Worm (Caenorhabditis elegans) whole organism, young adult: ENCODE results near the gene B0034.7.

Experiments used
- D2030.7 ChIP-seq: fragments of 200-800 bp; sonication (Bioruptor generic); IDR thresholded peaks from 2 replicates; pipeline ENCODE4 v1.3.6; 2022; ENCODE audit warnings: missing genetic modification reagents, missing genetic modification characterization, missing compliant biosample characterization
- F23B12.7 ChIP-seq: sonication (generic microtip); optimal IDR thresholded peaks from 2 replicates; lab custom pipeline; 2017; ENCODE audit warnings: missing genetic modification characterization, mild to moderate bottlenecking, missing compliant biosample characterization, antibody characterized with exemption, moderate library complexity; ENCODE audit not compliant: insufficient read depth
- F33H1.4 ChIP-seq: fragments of 200-800 bp; sonication (Bioruptor generic); IDR thresholded peaks from 2 replicates; pipeline ENCODE4 v1.3.6; 2022; ENCODE audit warnings: missing genetic modification reagents, missing genetic modification characterization, missing compliant biosample characterization
- F49E8.2 ChIP-seq: sonication (generic microtip); optimal IDR thresholded peaks from 3 replicates; lab custom pipeline; 2017; ENCODE audit warnings: missing genetic modification characterization, mild to moderate bottlenecking, missing compliant biosample characterization, antibody characterized with exemption, moderate library complexity; ENCODE audit not compliant: insufficient read depth
- F52B5.7 ChIP-seq: sonication (generic microtip); optimal IDR thresholded peaks from 2 replicates; lab custom pipeline; 2016; ENCODE audit warnings: mild to moderate bottlenecking, missing genetic modification characterization, missing compliant biosample characterization
- F57A8.1 ChIP-seq: fragments of 200-800 bp; sonication (Bioruptor generic); optimal IDR thresholded peaks from 2 replicates; lab custom pipeline; 2018; ENCODE audit warnings: mild to moderate bottlenecking, missing genetic modification characterization, moderate library complexity, missing compliant biosample characterization
- K12H6.12 ChIP-seq: fragments of 200-800 bp; sonication (Bioruptor generic); optimal IDR thresholded peaks from 2 replicates; lab custom pipeline; 2018; ENCODE audit warnings: mild to moderate bottlenecking, missing genetic modification characterization, missing compliant biosample characterization
- Y67H2A.10 ChIP-seq: fragments of 200-800 bp; sonication (Bioruptor generic); conservative IDR thresholded peaks from 2 replicates; pipeline ENCODE4 v1.3.6; 2022; ENCODE audit warnings: missing genetic modification reagents, missing genetic modification characterization, missing compliant biosample characterization
- akir-1 ChIP-seq: fragments of 200-800 bp; sonication (Bioruptor generic); optimal IDR thresholded peaks from 2 replicates; lab custom pipeline; 2018; ENCODE audit warnings: mild to moderate bottlenecking, missing genetic modification characterization, moderate library complexity, missing compliant biosample characterization
- ama-1 ChIP-seq, 3 experiments: fragments of 150-350 bp in 1 of 3; sonication (generic microtip) in 2 of 3; optimal IDR thresholded peaks; 2 replicates each; lab custom pipeline; 2014 to 2018; ENCODE audit warnings: missing biosample characterization in 2 of 3, missing genetic modification characterization in 2 of 3, missing genetic modification reagents in 2 of 3
- aptf-2 ChIP-seq: fragments of 200-800 bp; sonication (Bioruptor generic); conservative IDR thresholded peaks from 2 replicates; pipeline ENCODE4 v1.3.6; 2022; ENCODE audit warnings: missing genetic modification reagents, missing genetic modification characterization, missing compliant biosample characterization
- attf-6 ChIP-seq: fragments of 200-800 bp; sonication (Bioruptor generic); IDR thresholded peaks from 2 replicates; pipeline ENCODE4 v1.3.6; 2022; ENCODE audit warnings: missing genetic modification reagents, missing genetic modification characterization, missing compliant biosample characterization
- cebp-1 ChIP-seq, 2 experiments: fragments of 200-800 bp in 1 of 2; sonication (Bioruptor generic) in 1 of 2; sonication (generic microtip) in 1 of 2; IDR thresholded peaks in 1 of 2; optimal IDR thresholded peaks in 1 of 2; 2 replicates each; pipeline versions ENCODE4 v1.3.6 to Lab custom; 2017 to 2022; ENCODE audit warnings: missing compliant biosample characterization in 2 of 2, missing genetic modification characterization in 2 of 2, mild to moderate bottlenecking in 1 of 2, missing genetic modification reagents in 1 of 2, moderate library complexity in 1 of 2
- cebp-2 ChIP-seq: fragments of 200-800 bp; sonication (Bioruptor generic); IDR thresholded peaks from 2 replicates; pipeline ENCODE4 v1.3.6; 2022; ENCODE audit warnings: missing genetic modification characterization, missing compliant biosample characterization
- ceh-27 ChIP-seq: fragments of 200-800 bp; sonication (Bioruptor generic); optimal IDR thresholded peaks from 2 replicates; lab custom pipeline; 2018; ENCODE audit warnings: mild to moderate bottlenecking, missing genetic modification characterization, moderate library complexity, missing compliant biosample characterization
- chd-7 ChIP-seq: sonication (generic microtip); optimal IDR thresholded peaks from 2 replicates; lab custom pipeline; 2016; ENCODE audit warnings: mild to moderate bottlenecking, missing genetic modification characterization, moderate library complexity, missing compliant biosample characterization
- dox-1 ChIP-seq: fragments of 200-800 bp; sonication (Bioruptor generic); IDR thresholded peaks from 2 replicates; pipeline ENCODE4 v1.3.6; 2022; ENCODE audit warnings: missing genetic modification reagents, missing genetic modification characterization, missing compliant biosample characterization
- fkh-3 ChIP-seq: sonication (generic microtip); optimal IDR thresholded peaks from 2 replicates; lab custom pipeline; 2016; ENCODE audit warnings: mild to moderate bottlenecking, missing genetic modification characterization, missing compliant biosample characterization
- gei-17 ChIP-seq: fragments of 200-800 bp; sonication (Bioruptor generic); optimal IDR thresholded peaks from 2 replicates; lab custom pipeline; 2018; ENCODE audit warnings: mild to moderate bottlenecking, missing genetic modification characterization, missing compliant biosample characterization
- him-1 ChIP-seq: sonication (generic microtip); optimal IDR thresholded peaks from 2 replicates; lab custom pipeline; 2016; ENCODE audit warnings: missing genotype, missing genetic modification reagents, missing genetic modification characterization, missing compliant biosample characterization
- hlh-26 ChIP-seq: fragments of 200-800 bp; sonication (Bioruptor generic); conservative IDR thresholded peaks from 2 replicates; pipeline ENCODE4 v1.3.6; 2022; ENCODE audit warnings: missing genetic modification reagents, missing genetic modification characterization, missing compliant biosample characterization
- hmg-1.2 ChIP-seq: fragments of 200-800 bp; sonication (Bioruptor generic); IDR thresholded peaks from 2 replicates; pipeline ENCODE4 v1.3.6; 2022; ENCODE audit warnings: missing genetic modification reagents, missing genetic modification characterization, missing compliant biosample characterization
- hsf-1 ChIP-seq: fragments of 200-800 bp; sonication (Bioruptor generic); IDR thresholded peaks from 2 replicates; pipeline ENCODE4 v1.3.6; 2022; ENCODE audit warnings: missing genetic modification reagents, missing genetic modification characterization, missing compliant biosample characterization
- let-607 ChIP-seq, 2 experiments: fragments of 200-800 bp in 1 of 2; sonication (Bioruptor generic) in 1 of 2; sonication (generic microtip) in 1 of 2; optimal IDR thresholded peaks; 2 replicates each; lab custom pipeline; 2016 to 2018; ENCODE audit warnings: mild to moderate bottlenecking in 2 of 2, missing compliant biosample characterization in 2 of 2, missing genetic modification characterization in 2 of 2, moderate library complexity in 2 of 2, missing genotype in 1 of 2
- lsy-27 ChIP-seq: sonication (generic microtip); optimal IDR thresholded peaks from 2 replicates; lab custom pipeline; 2017; ENCODE audit warnings: missing genetic modification characterization, mild to moderate bottlenecking, missing compliant biosample characterization, antibody characterized with exemption, missing genotype, borderline replicate concordance; ENCODE audit not compliant: insufficient read depth
- madf-6 ChIP-seq: fragments of 200-800 bp; sonication (Bioruptor generic); IDR thresholded peaks from 2 replicates; pipeline ENCODE4 v1.3.6; 2022; ENCODE audit warnings: missing genetic modification reagents, missing genetic modification characterization, missing compliant biosample characterization
- nhr-27 ChIP-seq: fragments of 200-800 bp; sonication (Bioruptor generic); optimal IDR thresholded peaks from 2 replicates; lab custom pipeline; 2018; ENCODE audit warnings: mild to moderate bottlenecking, missing genetic modification characterization, moderate library complexity, missing compliant biosample characterization
- pha-4 ChIP-seq: fragments of 150-350 bp; sonication (generic microtip); optimal IDR thresholded peaks from 2 replicates; lab custom pipeline; 2014; ENCODE audit warnings: missing biosample characterization, missing genetic modification reagents, missing genetic modification characterization
- rec-8 ChIP-seq, 2 experiments: sonication (generic microtip); optimal IDR thresholded peaks; 2 replicates each; lab custom pipeline; 2016; ENCODE audit warnings: mild to moderate bottlenecking in 2 of 2, missing genetic modification characterization in 2 of 2, missing genetic modification reagents in 2 of 2, missing genotype in 2 of 2, missing biosample characterization in 1 of 2, missing compliant biosample characterization in 1 of 2, moderate library complexity in 1 of 2
- tbx-9 ChIP-seq: sonication (generic microtip); optimal IDR thresholded peaks from 2 replicates; lab custom pipeline; 2016; ENCODE audit warnings: borderline replicate concordance, missing genetic modification characterization, inconsistent platforms, missing compliant biosample characterization
- unc-130 ChIP-seq: sonication (generic microtip); optimal IDR thresholded peaks from 2 replicates; lab custom pipeline; 2016; ENCODE audit warnings: missing genetic modification reagents, missing genetic modification characterization, missing compliant biosample characterization
- ztf-18 ChIP-seq: sonication (generic microtip); optimal IDR thresholded peaks from 2 replicates; lab custom pipeline; 2016; ENCODE audit warnings: missing genotype, mild to moderate bottlenecking, missing genetic modification characterization, missing compliant biosample characterization
- ztf-25 ChIP-seq: fragments of 200-800 bp; sonication (Bioruptor generic); IDR thresholded peaks from 2 replicates; pipeline ENCODE4 v1.3.6; 2022; ENCODE audit warnings: missing genetic modification reagents, missing genetic modification characterization, missing compliant biosample characterization
- ztf-26 ChIP-seq: sonication (generic microtip); optimal IDR thresholded peaks from 2 replicates; lab custom pipeline; 2017; ENCODE audit warnings: missing genetic modification characterization, missing compliant biosample characterization
- ztf-6 ChIP-seq: fragments of 200-800 bp; sonication (Bioruptor generic); IDR thresholded peaks from 2 replicates; pipeline ENCODE4 v1.3.6; 2022; ENCODE audit warnings: missing genetic modification reagents, missing genetic modification characterization, missing compliant biosample characterization

The B0034.7 gene

ce11 chrII:5996066-5996465 lies 34.6 kb downstream of the B0034.7 start, which contains the start of gene ins-4:
Gene ins-4, plus strand, starts transcription at chrII:5996366.
- no peak for TF ChIP-seq hlh-26
- TF ChIP-seq ztf-26 (tag; lab: Kevin White, UChicago): no peak
- no peak for TF ChIP-seq F57A8.1 (GFP tag; lab: Kevin White, UChicago)
- TF ChIP-seq ceh-27: no peak
- TF ChIP-seq hsf-1 (GFP tag; lab: Robert Waterston, UW): no peak
- TF ChIP-seq let-607 (tag; optimal IDR thresholded peaks at IDR 0.05; lab: Kevin White, UChicago): no peak
- TF ChIP-seq ztf-25 (GFP tag; lab: Robert Waterston, UW): no peak
- no peak for TF ChIP-seq ama-1 (optimal IDR thresholded peaks at IDR 0.05; lab: Kevin White, UChicago)
- no peak for TF ChIP-seq ama-1 (GFP tag; optimal IDR thresholded peaks at IDR 0.05; lab: Kevin White, UChicago)
- TF ChIP-seq F33H1.4: no peak
- TF ChIP-seq unc-130 (GFP tag; lab: Kevin White, UChicago): no peak
- no peak for TF ChIP-seq Y67H2A.10 (GFP tag; lab: Robert Waterston, UW)
- no peak for TF ChIP-seq lsy-27 (tag; lab: Kevin White, UChicago)
- TF ChIP-seq aptf-2 (GFP tag; lab: Robert Waterston, UW): no peak
- no peak for TF ChIP-seq attf-6
- TF ChIP-seq tbx-9 (tag; lab: Kevin White, UChicago): no peak
- TF ChIP-seq pha-4 (tag; lab: Kevin White, UChicago): no peak
- no peak for TF ChIP-seq nhr-27
- TF ChIP-seq madf-6: no peak
- TF ChIP-seq ztf-18 (tag; lab: Kevin White, UChicago): no peak
- no peak for TF ChIP-seq rec-8 (tag; optimal IDR thresholded peaks at IDR 0.05; lab: Kevin White, UChicago)

ce11 chrII:5997257-5997656 lies 35.8 kb downstream of the B0034.7 start, which contains the start of gene ins-5:
Gene ins-5, plus strand, starts transcription at chrII:5997557.
- no peak for TF ChIP-seq F49E8.2
- no peak for TF ChIP-seq ztf-6 (GFP tag; lab: Robert Waterston, UW)
- no peak for TF ChIP-seq cebp-2 (GFP tag; lab: Robert Waterston, UW)
- TF ChIP-seq dox-1: no peak
- no peak for TF ChIP-seq ceh-27
- TF ChIP-seq F23B12.7 (tag; lab: Kevin White, UChicago): no peak
- TF ChIP-seq lsy-27 (tag; lab: Kevin White, UChicago): no peak
- TF ChIP-seq akir-1 (GFP tag; lab: Kevin White, UChicago): no peak
- TF ChIP-seq rec-8 (tag; optimal IDR thresholded peaks at IDR 0.05; lab: Kevin White, UChicago): no peak
- no peak for TF ChIP-seq chd-7 (tag; lab: Kevin White, UChicago)
- no peak for TF ChIP-seq ztf-25 (GFP tag; lab: Robert Waterston, UW)
- no peak for TF ChIP-seq gei-17 (GFP tag; lab: Kevin White, UChicago)
- TF ChIP-seq K12H6.12 (tag; lab: Kevin White, UChicago): no peak
- TF ChIP-seq cebp-1 (GFP tag; IDR thresholded peaks at IDR 0.05; lab: Robert Waterston, UW): no peak
- no peak for TF ChIP-seq cebp-1 (tag; optimal IDR thresholded peaks at IDR 0.05; lab: Kevin White, UChicago)
- no peak for TF ChIP-seq hmg-1.2 (GFP tag; lab: Robert Waterston, UW)
- TF ChIP-seq D2030.7 (GFP tag; lab: Robert Waterston, UW): no peak

- no peak for TF ChIP-seq F33H1.4
- no peak for TF ChIP-seq cebp-2 (GFP tag; lab: Robert Waterston, UW)
- no peak for TF ChIP-seq tbx-9 (tag; lab: Kevin White, UChicago)
- TF ChIP-seq fkh-3 (tag; lab: Kevin White, UChicago): no peak
- TF ChIP-seq F52B5.7 (tag; lab: Kevin White, UChicago): no peak
- no peak for TF ChIP-seq akir-1 (GFP tag; lab: Kevin White, UChicago)
- no peak for TF ChIP-seq him-1 (tag; lab: Kevin White, UChicago)
- TF ChIP-seq, all 124 proteins: peak for 0
Observed at ce11 chrII:6000136-6000535, 38.7 kb downstream of the B0034.7 start, which contains the start of gene ins-6. Gene ins-6, plus strand, starts transcription at chrII:6000436.
